Worm (Caenorhabditis elegans) whole organism, L1 larva: ENCODE data around the gene F42A10.5.

ENCODE experiments used
- C04F5.9 ChIP-seq: sonication (generic microtip); optimal IDR thresholded peaks from 2 replicates; lab custom pipeline; 2016; ENCODE audit warnings: missing genetic modification characterization, missing compliant biosample characterization
- F16B12.6 ChIP-seq: fragments of 150-350 bp; optimal IDR thresholded peaks from 2 replicates; lab custom pipeline; 2014; ENCODE audit warnings: missing biosample characterization, missing genetic modification characterization
- aha-1 ChIP-seq: fragments of 150-350 bp; optimal IDR thresholded peaks from 2 replicates; lab custom pipeline; 2014; ENCODE audit warnings: missing biosample characterization, missing genetic modification characterization
- alr-1 ChIP-seq: fragments of 200-800 bp; sonication (Bioruptor generic); optimal IDR thresholded peaks from 2 replicates; lab custom pipeline; 2018; ENCODE audit warnings: borderline replicate concordance, mild to moderate bottlenecking, missing genetic modification characterization, missing compliant biosample characterization
- ama-1 ChIP-seq: fragments of 150-350 bp; optimal IDR thresholded peaks from 2 replicates; lab custom pipeline; 2014
- ceh-88 ChIP-seq: fragments of 200-800 bp; sonication (Bioruptor generic); IDR thresholded peaks from 2 replicates; pipeline ENCODE4 v1.3.6; 2022; ENCODE audit warnings: missing genetic modification characterization, missing compliant biosample characterization
- ceh-90 ChIP-seq: sonication (generic microtip); optimal IDR thresholded peaks from 2 replicates; lab custom pipeline; 2016; ENCODE audit warnings: missing genetic modification characterization, missing compliant biosample characterization
- ces-1 ChIP-seq: fragments of 150-350 bp; optimal IDR thresholded peaks from 2 replicates; lab custom pipeline; 2014; ENCODE audit warnings: missing biosample characterization, missing genetic modification reagents, missing genetic modification characterization
- dpl-1 ChIP-seq, 3 experiments: fragments of 150-350 bp in 2 of 3; sonication (generic microtip) in 1 of 3; optimal IDR thresholded peaks; 2 replicates each; lab custom pipeline; 2014 to 2017; ENCODE audit warnings: missing biosample characterization in 3 of 3, missing genetic modification characterization in 3 of 3, missing genetic modification reagents in 3 of 3
- efl-1 ChIP-seq, 4 experiments: fragments of 150-350 bp; optimal IDR thresholded peaks in 3 of 4; peaks in 1 of 4; 1 replicate in 1 of 4; 2 replicates in 3 of 4; lab custom pipeline; 2014; ENCODE audit warnings: missing biosample characterization in 2 of 4, missing genetic modification characterization in 2 of 4, missing genetic modification reagents in 2 of 4
- egl-27 ChIP-seq, 2 experiments: fragments of 150-350 bp in 1 of 2; sonication (generic microtip); optimal IDR thresholded peaks; 3 replicates each; lab custom pipeline; 2017 to 2018; ENCODE audit warnings: missing biosample characterization in 2 of 2, missing genetic modification characterization in 2 of 2, missing genetic modification reagents in 2 of 2
- elt-2 ChIP-seq: sonication (generic microtip); optimal IDR thresholded peaks from 2 replicates; lab custom pipeline; 2016; ENCODE audit warnings: missing genetic modification characterization, mild to moderate bottlenecking, inconsistent platforms, missing compliant biosample characterization, missing genetic modification reagents
- elt-3 ChIP-seq, 6 experiments: fragments of 150-350 bp in 1 of 6; sonication (generic microtip); optimal IDR thresholded peaks; 2 replicates each; lab custom pipeline; 2017 to 2018; ENCODE audit warnings: missing biosample characterization in 6 of 6, missing genetic modification characterization in 6 of 6, inconsistent platforms in 1 of 6
- ets-5 ChIP-seq: fragments of 200-800 bp; sonication (Bioruptor generic); IDR thresholded peaks from 2 replicates; pipeline ENCODE4 v1.3.6; 2022; ENCODE audit warnings: missing genetic modification characterization, missing compliant biosample characterization
- fkh-4 ChIP-seq: sonication (generic microtip); optimal IDR thresholded peaks from 2 replicates; lab custom pipeline; 2016; ENCODE audit warnings: missing compliant biosample characterization, missing genetic modification characterization, borderline replicate concordance
- fkh-8 ChIP-seq: sonication (generic microtip); optimal IDR thresholded peaks from 2 replicates; lab custom pipeline; 2016; ENCODE audit warnings: mild to moderate bottlenecking, missing genetic modification characterization, missing compliant biosample characterization
- fos-1 ChIP-seq: fragments of 150-350 bp; optimal IDR thresholded peaks from 2 replicates; lab custom pipeline; 2014; ENCODE audit warnings: missing biosample characterization, missing genetic modification characterization
- grh-1 ChIP-seq: fragments of 200-800 bp; sonication (Bioruptor generic); IDR thresholded peaks from 2 replicates; pipeline ENCODE4 v1.3.6; 2022; ENCODE audit warnings: missing genetic modification reagents, missing genetic modification characterization, missing compliant biosample characterization
- isw-1 ChIP-seq: fragments of 200-800 bp; sonication (Bioruptor generic); IDR thresholded peaks from 2 replicates; pipeline ENCODE4 v1.3.6; 2022; ENCODE audit warnings: missing genetic modification characterization, missing compliant biosample characterization
- jun-1 ChIP-seq: fragments of 150-350 bp; optimal IDR thresholded peaks from 2 replicates; lab custom pipeline; 2014; ENCODE audit warnings: missing biosample characterization, missing genetic modification reagents, missing genetic modification characterization
- lin-14 ChIP-seq: fragments of 200-800 bp; sonication (Bioruptor generic); optimal IDR thresholded peaks from 2 replicates; lab custom pipeline; 2018; ENCODE audit warnings: mild to moderate bottlenecking, missing genetic modification characterization, moderate library complexity, missing compliant biosample characterization
- lin-15B ChIP-seq: fragments of 150-350 bp; sonication (generic microtip); optimal IDR thresholded peaks from 3 replicates; lab custom pipeline; 2014; ENCODE audit warnings: missing biosample characterization, missing genetic modification characterization
- lin-39 ChIP-seq: fragments of 150-350 bp; optimal IDR thresholded peaks from 2 replicates; lab custom pipeline; 2014; ENCODE audit warnings: missing biosample characterization, missing genetic modification reagents, missing genetic modification characterization
- lir-3 ChIP-seq: sonication (generic microtip); optimal IDR thresholded peaks from 2 replicates; lab custom pipeline; 2016; ENCODE audit warnings: mild to moderate bottlenecking, missing genetic modification characterization, moderate library complexity, missing compliant biosample characterization; ENCODE audit not compliant: poor library complexity
- lsy-2 ChIP-seq, 2 experiments: fragments of 150-350 bp; optimal IDR thresholded peaks; 2 replicates each; lab custom pipeline; 2014; ENCODE audit warnings: missing biosample characterization in 2 of 2, missing genetic modification characterization in 2 of 2
- mef-2 ChIP-seq: fragments of 150-350 bp; optimal IDR thresholded peaks from 2 replicates; lab custom pipeline; 2014; ENCODE audit warnings: missing biosample characterization, missing genetic modification characterization
- mep-1 ChIP-seq: fragments of 150-350 bp; optimal IDR thresholded peaks from 2 replicates; lab custom pipeline; 2014; ENCODE audit warnings: missing biosample characterization, missing genetic modification characterization
- nhr-28 ChIP-seq: fragments of 150-350 bp; optimal IDR thresholded peaks from 2 replicates; lab custom pipeline; 2014; ENCODE audit warnings: missing biosample characterization, missing genetic modification characterization
- nhr-47 ChIP-seq: sonication (generic microtip); optimal IDR thresholded peaks from 2 replicates; lab custom pipeline; 2016; ENCODE audit warnings: mild to moderate bottlenecking, missing genetic modification characterization, moderate library complexity, missing compliant biosample characterization
- nhr-71 ChIP-seq: sonication (generic microtip); optimal IDR thresholded peaks from 2 replicates; lab custom pipeline; 2016; ENCODE audit warnings: mild to moderate bottlenecking, missing genetic modification characterization, moderate library complexity, missing compliant biosample characterization
- nhr-77 ChIP-seq: fragments of 150-350 bp; optimal IDR thresholded peaks from 2 replicates; lab custom pipeline; 2014; ENCODE audit warnings: missing biosample characterization, missing genetic modification characterization
- nhr-90 ChIP-seq: sonication (generic microtip); optimal IDR thresholded peaks from 2 replicates; lab custom pipeline; 2016; ENCODE audit warnings: mild to moderate bottlenecking, missing genetic modification characterization, missing compliant biosample characterization; ENCODE audit not compliant: poor library complexity
- rnt-1 ChIP-seq: sonication (generic microtip); optimal IDR thresholded peaks from 2 replicates; lab custom pipeline; 2016; ENCODE audit warnings: mild to moderate bottlenecking, missing genetic modification characterization, moderate library complexity, missing compliant biosample characterization
- skn-1 ChIP-seq: fragments of 150-350 bp; optimal IDR thresholded peaks from 2 replicates; lab custom pipeline; 2014; ENCODE audit warnings: missing biosample characterization, missing genetic modification characterization
- snu-23 ChIP-seq: sonication (generic microtip); optimal IDR thresholded peaks from 2 replicates; lab custom pipeline; 2016; ENCODE audit warnings: missing genetic modification characterization, missing compliant biosample characterization
- sox-4 ChIP-seq: sonication (generic microtip); optimal IDR thresholded peaks from 2 replicates; lab custom pipeline; 2016; ENCODE audit warnings: missing genetic modification characterization, missing compliant biosample characterization
- unc-130 ChIP-seq: fragments of 150-350 bp; optimal IDR thresholded peaks from 2 replicates; lab custom pipeline; 2017; ENCODE audit warnings: missing biosample characterization, missing genetic modification characterization, inconsistent platforms
- unc-98 ChIP-seq: fragments of 200-800 bp; sonication (Bioruptor generic); IDR thresholded peaks from 2 replicates; pipeline ENCODE4 v1.3.6; 2022; ENCODE audit warnings: missing genetic modification characterization, missing compliant biosample characterization
- vab-15 ChIP-seq: sonication (generic microtip); optimal IDR thresholded peaks from 2 replicates; lab custom pipeline; 2017; ENCODE audit warnings: missing genotype, mild to moderate bottlenecking, missing genetic modification characterization, missing compliant biosample characterization
- xbp-1 ChIP-seq: sonication (generic microtip); optimal IDR thresholded peaks from 2 replicates; lab custom pipeline; 2016; ENCODE audit warnings: missing genetic modification characterization, missing compliant biosample characterization

Gene F42A10.5

ce11 chrIII:6166634-6167033 lies 6.6 kb downstream of the F42A10.5 start:
- TF ChIP-seq ces-1 (no peak), dpl-1 (GFP tag; optimal IDR thresholded peaks at IDR 0.05; lab: Kevin White, UChicago) (no peak), egl-27 (tag; optimal IDR thresholded peaks at IDR 0.05; lab: Kevin White, UChicago) (no peak), lir-3 (tag; lab: Kevin White, UChicago) (no peak), jun-1 (tag; lab: Kevin White, UChicago) (no peak), lin-15B (tag; lab: Kevin White, UChicago) (no peak), isw-1 (no peak), nhr-71 (tag; lab: Kevin White, UChicago) (no peak), rnt-1 (tag; lab: Kevin White, UChicago) (no peak)

ce11 chrIII:6165240-6165639 lies 8.0 kb downstream of the F42A10.5 start:
- TF ChIP-seq aha-1 (tag; lab: Kevin White, UChicago) (no peak), skn-1 (tag; lab: Kevin White, UChicago) (no peak), sox-4 (no peak), C04F5.9 (tag; lab: Kevin White, UChicago) (no peak), fkh-4 (tag; lab: Kevin White, UChicago) (no peak), alr-1 (tag; lab: Kevin White, UChicago) (no peak), ces-1 (no peak), ceh-90 (tag; lab: Kevin White, UChicago) (no peak), ceh-88 (GFP tag; lab: Robert Waterston, UW) (no peak)

- TF ChIP-seq elt-3 (tag; optimal IDR thresholded peaks at IDR 0.05; lab: Kevin White, UChicago) (no peak), ama-1 (lab: Kevin White, UChicago) (peak; percentile 50), mef-2 (tag; lab: Kevin White, UChicago) (no peak), nhr-47 (peak; percentile 5), lsy-2 (tag; optimal IDR thresholded peaks at IDR 0.05; lab: Kevin White, UChicago) (peak in 1 of 2 experiments; percentile 18), elt-2 (tag; lab: Kevin White, UChicago) (peak; percentile 4), mep-1 (peak; percentile 45), nhr-90 (peak; percentile 25), efl-1 (optimal IDR thresholded peaks at IDR 0.05; lab: Kevin White, UChicago) (no peak), efl-1 (GFP tag; optimal IDR thresholded peaks at IDR 0.05 in 1 of 2; lab: Kevin White, UChicago) (peak in 1 of 2 experiments; percentile 38)
Observed at ce11 chrIII:6164253-6164971, 8.9 kb downstream of the F42A10.5 start, which contains the start of gene F42A10.9. F42A10.9 (plus strand) TSS chrIII:6164573.

- TF ChIP-seq vab-15 (no peak), unc-130 (no peak), mef-2 (tag; lab: Kevin White, UChicago) (no peak), lin-15B (tag; lab: Kevin White, UChicago) (no peak), lir-3 (tag; lab: Kevin White, UChicago) (no peak), lin-39 (tag; lab: Kevin White, UChicago) (no peak), ceh-88 (GFP tag; lab: Robert Waterston, UW) (no peak)
Observed at ce11 chrIII:6163381-6163780, 9.9 kb downstream of the F42A10.5 start.

- peak; percentile 38 for TF ChIP-seq isw-1
- TF ChIP-seq fkh-8 (tag; lab: Kevin White, UChicago) = peak; percentile 45
- TF ChIP-seq nhr-77 = peak; percentile 14
- TF ChIP-seq F16B12.6 = peak; percentile 17
- TF ChIP-seq lsy-2 (tag; optimal IDR thresholded peaks at IDR 0.05; lab: Kevin White, UChicago) = peak; percentile 45 to 73
- TF ChIP-seq vab-15 = peak; percentile 15
- TF ChIP-seq egl-27 (tag; optimal IDR thresholded peaks at IDR 0.05; lab: Kevin White, UChicago) = peak in 1 of 2 experiments; percentile 3
- 0 out of 2 replicates have a peak, but pooled peaks have one; percentile 6 for TF ChIP-seq grh-1
- no peak for TF ChIP-seq ets-5 (GFP tag; lab: Robert Waterston, UW)
- TF ChIP-seq snu-23 = peak; percentile 66
- TF ChIP-seq efl-1 (optimal IDR thresholded peaks at IDR 0.05; lab: Kevin White, UChicago) = peak; percentile 50 to 62
- peak; percentile 30 to 93 for TF ChIP-seq efl-1 (GFP tag; optimal IDR thresholded peaks at IDR 0.05 in 1 of 2; lab: Kevin White, UChicago)
- TF ChIP-seq lin-14 (GFP tag; lab: Kevin White, UChicago) = peak; percentile 72
- peak; percentile 5 for TF ChIP-seq lin-15B (tag; lab: Kevin White, UChicago)
- peak; percentile 40 for TF ChIP-seq xbp-1 (tag; lab: Kevin White, UChicago)
- TF ChIP-seq unc-98 = peak; percentile 30; the same call in 1 of the 2 replicates
- TF ChIP-seq fos-1 = peak; percentile 42
- TF ChIP-seq nhr-28 (tag; lab: Kevin White, UChicago) = no peak
Observed at ce11 chrIII:6158642-6159475, 14.4 kb downstream of the F42A10.5 start, which contains the start of gene nfm-1. nfm-1 (plus strand) TSS chrIII:6159453.
